Fruit fly (Drosophila melanogaster) whole organism: ENCODE results near the gene Sptz.

ENCODE experiments used
- CG8478 ChIP-seq: fragments of >200 bp; optimal IDR thresholded peaks from 2 replicates; lab custom pipeline; 2018; ENCODE audit warnings: inconsistent platforms
- Dll ChIP-seq: fragments of >200 bp; optimal IDR thresholded peaks from 2 replicates; lab custom pipeline; 2017
- EcR ChIP-seq, 2 experiments: fragments of >200 bp; optimal IDR thresholded peaks; 2 replicates each; lab custom pipeline; 2017; ENCODE audit warnings: missing biosample characterization in 2 of 2, missing genetic modification characterization in 2 of 2, missing genetic modification reagents in 2 of 2
- pan ChIP-seq: fragments of >200 bp; optimal IDR thresholded peaks from 2 replicates; lab custom pipeline; 2017
- psq ChIP-seq: fragments of >200 bp; optimal IDR thresholded peaks from 2 replicates; lab custom pipeline; 2017
- usp ChIP-seq: fragments of >200 bp; optimal IDR thresholded peaks from 2 replicates; lab custom pipeline; 2017; ENCODE audit warnings: missing biosample characterization, missing genetic modification characterization, mixed read lengths

Sptz gene

DNA sequence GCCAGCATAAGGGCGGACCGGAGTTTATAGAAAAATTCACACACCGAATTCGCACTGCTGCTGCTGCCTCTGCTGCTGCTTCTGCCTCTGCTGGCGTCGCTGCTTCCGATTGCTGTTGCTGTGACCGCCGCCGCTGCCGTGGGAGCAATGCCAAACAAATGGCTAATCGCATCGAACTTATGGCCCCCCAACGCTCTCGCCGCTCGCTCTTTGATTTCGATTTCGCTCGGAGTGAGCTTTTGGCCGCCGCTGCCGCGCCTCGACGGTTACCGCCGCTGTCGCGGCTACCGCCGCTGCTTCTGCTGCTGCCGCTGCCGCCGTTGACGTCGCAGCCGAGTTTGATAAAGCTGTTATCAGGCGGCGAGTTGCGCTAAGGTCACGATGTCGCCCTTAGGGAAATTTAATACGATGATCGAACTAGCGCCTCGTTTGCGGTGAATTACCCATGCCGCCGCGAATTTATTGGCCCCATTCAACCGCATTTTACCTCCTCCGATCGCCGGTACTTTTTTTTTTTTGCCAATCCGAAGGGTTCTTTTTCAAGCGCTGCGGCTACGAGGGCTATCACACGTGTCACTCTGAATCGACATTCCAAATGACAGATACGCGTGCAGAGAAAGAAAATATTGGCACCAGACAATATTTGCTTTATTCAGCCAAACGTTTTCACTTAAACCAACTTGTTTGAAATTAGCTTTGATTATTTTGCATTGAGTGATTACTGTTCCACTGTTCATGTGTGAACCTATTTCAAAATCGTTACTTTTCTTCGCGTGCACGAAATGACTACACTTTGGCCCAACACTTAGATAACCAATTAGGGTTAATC, 36.3 kb downstream of the Sptz start:
- no peak for TF ChIP-seq psq (lab: Kevin White, UChicago)
- no peak for TF ChIP-seq Dll

dm6 chr3R:11458851-11459175, 36.9 kb downstream of the Sptz start:
- TF ChIP-seq pan (lab: Kevin White, UChicago) (no peak), psq (lab: Kevin White, UChicago) (no peak), Dll (no peak), usp (GFP tag; lab: Kevin White, UChicago) (no peak)

dm6 chr3R:11460502-11461358, 38.8 kb downstream of the Sptz start, which contains the start of gene PGRP-LB:
PGRP-LB (minus strand) TSS chr3R:11460552.
- no peak for TF ChIP-seq EcR (GFP tag; optimal IDR thresholded peaks at IDR 0.05; lab: Kevin White, UChicago)

DNA sequence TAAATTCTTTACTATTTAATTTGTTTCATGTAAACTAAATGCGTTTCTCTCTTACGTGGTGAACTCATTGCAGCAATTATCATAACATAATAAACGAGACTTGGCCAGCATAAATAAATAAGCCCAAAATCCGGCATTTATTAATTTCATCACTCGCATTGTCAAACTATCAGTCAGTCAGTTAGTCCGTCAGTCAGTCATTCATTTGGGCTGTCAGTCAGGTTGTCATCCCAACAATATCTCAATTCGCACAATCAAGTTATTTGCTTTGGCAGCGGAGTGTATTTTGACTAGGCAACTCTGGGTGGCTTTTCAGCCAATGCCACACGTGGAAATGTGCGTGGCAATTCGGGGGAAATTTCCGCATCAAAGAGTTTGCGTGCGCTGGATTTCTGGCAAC, 45.9 kb downstream of the Sptz start:
- TF ChIP-seq CG8478 (no peak), Dll (no peak)

DNA sequence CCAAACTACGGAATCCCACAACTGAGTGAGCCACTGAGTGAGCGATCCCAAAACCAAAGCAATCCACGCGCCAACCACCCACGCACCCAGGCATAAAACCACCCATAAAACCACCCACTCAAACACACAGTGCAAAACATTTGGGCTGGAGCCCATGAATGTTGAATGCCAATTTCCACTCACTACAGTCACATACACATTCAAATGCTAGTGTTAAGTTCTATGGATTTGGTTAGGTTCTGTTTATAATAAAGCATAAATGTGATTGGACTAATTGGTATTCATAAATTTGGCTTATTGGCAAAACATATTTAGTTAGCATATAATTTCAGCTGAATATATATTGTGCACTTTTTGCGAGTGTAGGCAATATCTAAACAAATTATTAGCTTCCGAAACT, 47.9 kb downstream of the Sptz start:
- TF ChIP-seq EcR (GFP tag; optimal IDR thresholded peaks at IDR 0.05; lab: Kevin White, UChicago) (no peak), usp (GFP tag; lab: Kevin White, UChicago) (no peak), CG8478 (no peak), psq (lab: Kevin White, UChicago) (no peak), pan (lab: Kevin White, UChicago) (no peak), Dll (no peak)
